Fruit fly (Drosophila melanogaster) whole organism, embryonic: ENCODE results near the gene CG2267.

Experiments
- Abd-B ChIP-seq: fragments of 200-800 bp; sonication (Bioruptor generic); optimal IDR thresholded peaks from 2 replicates; lab custom pipeline; 2018; ENCODE audit warnings: missing biosample characterization, mild to moderate bottlenecking, missing genetic modification characterization, moderate library complexity
- Antp ChIP-seq: fragments of 200-800 bp; sonication (Bioruptor generic); optimal IDR thresholded peaks from 3 replicates; lab custom pipeline; 2016; ENCODE audit warnings: missing biosample characterization, missing genetic modification characterization
- CG1024 ChIP-seq: fragments of 200-800 bp; sonication (Bioruptor generic); IDR thresholded peaks from 2 replicates; pipeline ENCODE4 v1.3.6; 2022; ENCODE audit warnings: missing biosample characterization, missing genetic modification characterization
- CG10979 ChIP-seq: fragments of 200-800 bp; sonication (Bioruptor generic); optimal IDR thresholded peaks from 2 replicates; lab custom pipeline; 2018; ENCODE audit warnings: missing biosample characterization, mild to moderate bottlenecking, missing genetic modification characterization, moderate library complexity
- CG11085 ChIP-seq: fragments of 200-800 bp; sonication (Bioruptor generic); IDR thresholded peaks from 2 replicates; pipeline ENCODE4 v1.3.6; 2022; ENCODE audit warnings: missing biosample characterization, missing genetic modification characterization
- CG12744 ChIP-seq: fragments of 200-800 bp; sonication (Bioruptor generic); optimal IDR thresholded peaks from 2 replicates; lab custom pipeline; 2016; ENCODE audit warnings: missing biosample characterization, missing genetic modification characterization
- CG13287 ChIP-seq: fragments of 200-800 bp; sonication (Bioruptor generic); IDR thresholded peaks from 2 replicates; pipeline ENCODE4 v1.3.6; 2022; ENCODE audit warnings: missing biosample characterization, missing genetic modification characterization; ENCODE audit not compliant: partially characterized antibody
- CG16779 ChIP-seq: fragments of 200-800 bp; sonication (Bioruptor generic); IDR thresholded peaks from 2 replicates; pipeline ENCODE4 v1.3.6; 2022; ENCODE audit warnings: missing biosample characterization, missing genetic modification characterization
- CG31388 ChIP-seq: fragments of 200-800 bp; sonication (Bioruptor generic); optimal IDR thresholded peaks from 2 replicates; lab custom pipeline; 2016; ENCODE audit warnings: missing biosample characterization, missing genetic modification characterization
- CG42726 ChIP-seq: fragments of 200-800 bp; sonication (Bioruptor generic); IDR thresholded peaks from 2 replicates; pipeline ENCODE4 v1.3.6; 2022; ENCODE audit warnings: missing biosample characterization, missing genetic modification characterization; ENCODE audit not compliant: partially characterized antibody
- CG4820 ChIP-seq: fragments of 200-800 bp; sonication (Bioruptor generic); optimal IDR thresholded peaks from 3 replicates; lab custom pipeline; 2016; ENCODE audit warnings: missing biosample characterization, missing genetic modification characterization
- CG6765 ChIP-seq: fragments of 200-800 bp; sonication (Bioruptor generic); optimal IDR thresholded peaks from 3 replicates; lab custom pipeline; 2017; ENCODE audit warnings: missing biosample characterization, mild to moderate bottlenecking, missing genetic modification characterization
- CG7556 ChIP-seq: fragments of 200-800 bp; sonication (Bioruptor generic); optimal IDR thresholded peaks from 2 replicates; lab custom pipeline; 2017; ENCODE audit warnings: missing biosample characterization, mild to moderate bottlenecking, missing genetic modification characterization
- CG8388 ChIP-seq: fragments of 200-800 bp; sonication (Bioruptor generic); optimal IDR thresholded peaks from 2 replicates; lab custom pipeline; 2019; ENCODE audit warnings: missing biosample characterization, mild to moderate bottlenecking, missing genetic modification characterization, moderate library complexity
- Dek ChIP-seq: fragments of 200-800 bp; sonication (Bioruptor generic); optimal IDR thresholded peaks from 3 replicates; lab custom pipeline; 2019; ENCODE audit warnings: missing biosample characterization, mild to moderate bottlenecking, missing genetic modification characterization, moderate library complexity
- E2f1 ChIP-seq: fragments of 200-800 bp; sonication (Bioruptor generic); IDR thresholded peaks from 2 replicates; pipeline ENCODE4 v1.3.6; 2022; ENCODE audit warnings: missing biosample characterization, missing genetic modification characterization
- ERR ChIP-seq: fragments of 200-800 bp; sonication (Bioruptor generic); optimal IDR thresholded peaks from 2 replicates; lab custom pipeline; 2016; ENCODE audit warnings: missing biosample characterization, missing genetic modification characterization
- Lhr ChIP-seq: fragments of 200-800 bp; sonication (Bioruptor generic); optimal IDR thresholded peaks from 3 replicates; lab custom pipeline; 2017; ENCODE audit warnings: mild to moderate bottlenecking, missing biosample characterization, missing genetic modification reagents, missing genetic modification characterization
- Max ChIP-seq: fragments of 200-800 bp; sonication (Bioruptor generic); optimal IDR thresholded peaks from 2 replicates; lab custom pipeline; 2016; ENCODE audit warnings: missing biosample characterization, mild to moderate bottlenecking, missing genetic modification characterization
- Nf-YC ChIP-seq: fragments of 200-800 bp; optimal IDR thresholded peaks from 3 replicates; lab custom pipeline; 2019; ENCODE audit warnings: missing biosample characterization, mild to moderate bottlenecking, missing genetic modification characterization, moderate library complexity
- NfI ChIP-seq: fragments of 200-800 bp; sonication (Bioruptor generic); optimal IDR thresholded peaks from 3 replicates; lab custom pipeline; 2018; ENCODE audit warnings: missing biosample characterization, mild to moderate bottlenecking, missing genetic modification characterization, moderate library complexity
- Poxn ChIP-seq: fragments of 200-800 bp; sonication (Bioruptor generic); IDR thresholded peaks from 2 replicates; pipeline ENCODE4 v1.3.6; 2022; ENCODE audit warnings: missing biosample characterization, missing genetic modification characterization
- Sox102F ChIP-seq: fragments of 200-800 bp; sonication (Bioruptor generic); optimal IDR thresholded peaks from 2 replicates; lab custom pipeline; 2018; ENCODE audit warnings: missing biosample characterization, mild to moderate bottlenecking, missing genetic modification characterization, moderate library complexity
- Stat92E ChIP-seq, 3 experiments: fragments of >200 bp in 2 of 3; fragments of 200-800 bp in 1 of 3; sonication (Bioruptor generic) in 1 of 3; optimal IDR thresholded peaks; 2 replicates each; lab custom pipeline; 2017 to 2019; ENCODE audit warnings: missing biosample characterization in 3 of 3, missing genetic modification characterization in 3 of 3, mild to moderate bottlenecking in 1 of 3, moderate library complexity in 1 of 3
- Trl ChIP-seq, 3 experiments: fragments of >200 bp in 2 of 3; fragments of 200-800 bp in 1 of 3; sonication (Bioruptor generic) in 1 of 3; optimal IDR thresholded peaks; 2 replicates in 1 of 3; 3 replicates in 2 of 3; lab custom pipeline; 2016 to 2017; ENCODE audit warnings: missing biosample characterization in 1 of 3, missing genetic modification characterization in 1 of 3
- abd-A ChIP-seq: fragments of 200-800 bp; sonication (Bioruptor generic); optimal IDR thresholded peaks from 3 replicates; lab custom pipeline; 2019; ENCODE audit warnings: missing biosample characterization, mild to moderate bottlenecking, missing genetic modification characterization, moderate library complexity
- bbx ChIP-seq: fragments of 200-800 bp; sonication (Bioruptor generic); IDR thresholded peaks from 2 replicates; pipeline ENCODE4 v1.3.6; 2022; ENCODE audit warnings: missing biosample characterization, missing genetic modification characterization; ENCODE audit not compliant: partially characterized antibody
- danr ChIP-seq: fragments of 200-800 bp; sonication (Bioruptor generic); IDR thresholded peaks from 2 replicates; pipeline ENCODE4 v1.3.6; 2022; ENCODE audit warnings: missing biosample characterization, missing genetic modification characterization
- emc ChIP-seq: fragments of 200-800 bp; sonication (Bioruptor generic); optimal IDR thresholded peaks from 2 replicates; lab custom pipeline; 2016; ENCODE audit warnings: missing biosample characterization, missing genetic modification characterization
- eyg ChIP-seq: fragments of 200-800 bp; sonication (Bioruptor generic); optimal IDR thresholded peaks from 3 replicates; lab custom pipeline; 2016; ENCODE audit warnings: missing biosample characterization, missing genetic modification characterization
- gcm ChIP-seq: fragments of 200-800 bp; sonication (Bioruptor generic); optimal IDR thresholded peaks from 2 replicates; lab custom pipeline; 2019; ENCODE audit warnings: missing biosample characterization, mild to moderate bottlenecking, missing genetic modification characterization, moderate library complexity
- hth ChIP-seq: fragments of >200 bp; optimal IDR thresholded peaks from 2 replicates; lab custom pipeline; 2017; ENCODE audit warnings: inconsistent platforms
- nerfin-2 ChIP-seq: fragments of 200-800 bp; sonication (Bioruptor generic); IDR thresholded peaks from 2 replicates; pipeline ENCODE4 v1.3.6; 2022; ENCODE audit warnings: missing biosample characterization, missing genetic modification characterization; ENCODE audit not compliant: partially characterized antibody
- oc ChIP-seq: fragments of 200-800 bp; sonication (Bioruptor generic); optimal IDR thresholded peaks from 2 replicates; lab custom pipeline; 2018; ENCODE audit warnings: missing biosample characterization, mild to moderate bottlenecking, missing genetic modification characterization, moderate library complexity
- org-1 ChIP-seq: fragments of 200-800 bp; sonication (Bioruptor generic); optimal IDR thresholded peaks from 2 replicates; lab custom pipeline; 2017; ENCODE audit warnings: missing biosample characterization, missing genetic modification characterization
- pan ChIP-seq, 4 experiments: fragments of >200 bp in 3 of 4; fragments of 200-800 bp in 1 of 4; sonication (Bioruptor generic) in 1 of 4; optimal IDR thresholded peaks in 3 of 4; IDR thresholded peaks in 1 of 4; 2 replicates each; pipeline versions ENCODE4 v1.3.6 to Lab custom; 2017 to 2022; ENCODE audit warnings: missing biosample characterization in 2 of 4, missing genetic modification characterization in 2 of 4, mixed read lengths in 1 of 4
- sc ChIP-seq, 3 experiments: fragments of >200 bp in 2 of 3; fragments of 200-800 bp in 1 of 3; sonication (Bioruptor generic) in 1 of 3; optimal IDR thresholded peaks; 2 replicates in 2 of 3; 3 replicates in 1 of 3; lab custom pipeline; 2017; ENCODE audit warnings: mild to moderate bottlenecking in 1 of 3, missing biosample characterization in 1 of 3, missing genetic modification characterization in 1 of 3, missing genetic modification reagents in 1 of 3
- slbo ChIP-seq: fragments of 200-800 bp; sonication (Bioruptor generic); IDR thresholded peaks from 2 replicates; pipeline ENCODE4 v1.3.6; 2022; ENCODE audit warnings: missing biosample characterization, missing genetic modification characterization
- sna ChIP-seq: fragments of 200-800 bp; sonication (Bioruptor generic); IDR thresholded peaks from 2 replicates; pipeline ENCODE4 v1.3.6; 2022; ENCODE audit warnings: missing biosample characterization, missing genetic modification characterization; ENCODE audit not compliant: partially characterized antibody
- sr ChIP-seq: fragments of 200-800 bp; sonication (Bioruptor generic); IDR thresholded peaks from 3 replicates; pipeline ENCODE4 v1.3.6; 2022; ENCODE audit warnings: missing biosample characterization, missing genetic modification characterization
- tap ChIP-seq: fragments of 200-800 bp; optimal IDR thresholded peaks from 3 replicates; lab custom pipeline; 2019; ENCODE audit warnings: missing biosample characterization, mild to moderate bottlenecking, missing genetic modification characterization, moderate library complexity
- tin ChIP-seq: fragments of 200-800 bp; sonication (Bioruptor generic); optimal IDR thresholded peaks from 3 replicates; lab custom pipeline; 2016; ENCODE audit warnings: missing biosample characterization, missing genetic modification characterization
- twi ChIP-seq: fragments of 200-800 bp; optimal IDR thresholded peaks from 2 replicates; lab custom pipeline; 2019; ENCODE audit warnings: missing biosample characterization, mild to moderate bottlenecking, missing genetic modification characterization, moderate library complexity
- wdn ChIP-seq: fragments of 200-800 bp; sonication (Bioruptor generic); IDR thresholded peaks from 2 replicates; pipeline ENCODE4 v1.3.6; 2022; ENCODE audit warnings: missing biosample characterization, missing genetic modification characterization
- wek ChIP-seq: fragments of 200-800 bp; sonication (Bioruptor generic); optimal IDR thresholded peaks from 3 replicates; lab custom pipeline; 2018; ENCODE audit warnings: missing biosample characterization, mild to moderate bottlenecking, missing genetic modification characterization, moderate library complexity
- zen ChIP-seq: fragments of 200-800 bp; sonication (Bioruptor generic); optimal IDR thresholded peaks from 3 replicates; lab custom pipeline; 2018; ENCODE audit warnings: missing biosample characterization, mild to moderate bottlenecking, missing genetic modification characterization, moderate library complexity
- zfh1 ChIP-seq: fragments of 200-800 bp; sonication (Bioruptor generic); IDR thresholded peaks from 3 replicates; pipeline ENCODE4 v1.3.6; 2022; ENCODE audit warnings: missing biosample characterization, missing genetic modification characterization

The CG2267 gene

dm6 chr3R:30601440-30602256, 27.2 kb downstream of the CG2267 start, which contains the start of the genes CG2246 and CG31021 (continued):
- TF ChIP-seq tap (tag; lab: Kevin White, UChicago) (no peak), hth (lab: Kevin White, UChicago) (no peak), Lhr (peak; percentile 98), CG7556 (GFP tag; lab: Kevin White, UChicago) (peak; percentile 31), Max (peak; percentile 49), CG1024 (GFP tag; lab: Robert Waterston, UW) (no peak), CG12744 (GFP tag; lab: Kevin White, UChicago) (peak; percentile 39), Poxn (GFP tag; lab: Robert Waterston, UW) (no peak), E2f1 (GFP tag; lab: Robert Waterston, UW) (no peak; the same call in 1 of the 2 replicates), zfh1 (GFP tag; lab: Robert Waterston, UW) (peak; percentile 37; the same call in 2 of the 3 replicates), CG31388 (GFP tag; lab: Kevin White, UChicago) (no peak), eyg (GFP tag; lab: Kevin White, UChicago) (no peak), CG13287 (GFP tag; lab: Robert Waterston, UW) (peak; percentile 85), abd-A (no peak), Dek (tag; lab: Kevin White, UChicago) (peak; percentile 64), CG6765 (GFP tag; lab: Kevin White, UChicago) (no peak), nerfin-2 (GFP tag; lab: Robert Waterston, UW) (peak; percentile 71), tin (GFP tag; lab: Kevin White, UChicago) (peak; percentile 58), CG10979 (tag; lab: Kevin White, UChicago) (peak; percentile 25), Stat92E (GFP tag; optimal IDR thresholded peaks at IDR 0.05; lab: Kevin White, UChicago) (peak in 1 of 3 experiments; percentile 94), pan (optimal IDR thresholded peaks at IDR 0.05; lab: Kevin White, UChicago) (no peak), pan (GFP tag; optimal IDR thresholded peaks at IDR 0.05 in 1 of 2, IDR thresholded peaks at IDR 0.05 in 1 of 2) (peak in 1 of 2 experiments; percentile 29), CG8388 (GFP tag; lab: Kevin White, UChicago) (peak; percentile 23), CG16779 (no peak), NfI (no peak), sr (no peak), danr (GFP tag; lab: Robert Waterston, UW) (no peak), CG42726 (GFP tag; lab: Robert Waterston, UW) (peak; percentile 93), sna (peak; percentile 80), org-1 (GFP tag; lab: Kevin White, UChicago) (no peak), wek (GFP tag; lab: Kevin White, UChicago) (no peak), twi (no peak), Antp (GFP tag; lab: Kevin White, UChicago) (peak; percentile 73), CG4820 (GFP tag; lab: Kevin White, UChicago) (peak; percentile 47), oc (tag; lab: Kevin White, UChicago) (no peak), zen (tag; lab: Kevin White, UChicago) (peak; percentile 29), ERR (peak; percentile 30), gcm (GFP tag; lab: Kevin White, UChicago) (no peak), emc (GFP tag; lab: Kevin White, UChicago) (peak; percentile 43), wdn (no peak), Trl (optimal IDR thresholded peaks at IDR 0.05; lab: Kevin White, UChicago) (no peak), Trl (GFP tag; optimal IDR thresholded peaks at IDR 0.05; lab: Kevin White, UChicago) (peak; percentile 53), CG11085 (GFP tag; lab: Robert Waterston, UW) (peak; percentile 66), Abd-B (GFP tag; lab: Kevin White, UChicago) (peak; percentile 48), Nf-YC (tag; lab: Kevin White, UChicago) (peak; percentile 35), slbo (GFP tag; lab: Robert Waterston, UW) (peak; percentile 87), Sox102F (GFP tag; lab: Kevin White, UChicago) (peak; percentile 39), sc (optimal IDR thresholded peaks at IDR 0.05; lab: Kevin White, UChicago) (no peak), sc (GFP tag; optimal IDR thresholded peaks at IDR 0.05; lab: Kevin White, UChicago) (no peak), bbx (GFP tag; lab: Robert Waterston, UW) (peak; percentile 79)
